Worm (Caenorhabditis elegans): ENCODE data around the gene lron-15.

lron-15 gene

ce11 chrII:6513911-6514310, 30.8 kb downstream of the lron-15 start, which contains the start of gene R05G9R.1:
Gene R05G9R.1 (minus strand): TSS chrII:6514011.
- TF ChIP-seq efl-1 (optimal IDR thresholded peaks at IDR 0.05) (no peak), efl-1 (GFP tag; optimal IDR thresholded peaks at IDR 0.05 in 1 of 2) (peak in 1 of 2 experiments; percentile 9), fkh-8 (tag; optimal IDR thresholded peaks at IDR 0.05) (no peak)

ce11 chrII:6513357-6513756, 31.3 kb downstream of the lron-15 start:
- no peak for TF ChIP-seq ces-1 (GFP tag; optimal IDR thresholded peaks at IDR 0.05)
- no peak for TF ChIP-seq snu-23 (GFP tag; optimal IDR thresholded peaks at IDR 0.05)
- TF ChIP-seq xbp-1 (tag; optimal IDR thresholded peaks at IDR 0.05) = no peak
- TF ChIP-seq lin-14 (GFP tag; optimal IDR thresholded peaks at IDR 0.05) = no peak
- peak; percentile 65 for TF ChIP-seq blmp-1 (tag; optimal IDR thresholded peaks at IDR 0.05)

ce11 chrII:6502826-6503225, 41.9 kb downstream of the lron-15 start, which contains the start of gene R05G9.1:
Gene R05G9.1 (plus strand): TSS chrII:6503168.
- peak; percentile 43 for TF ChIP-seq lin-14 (GFP tag; optimal IDR thresholded peaks at IDR 0.05)
- no peak for TF ChIP-seq nhr-237 (tag; optimal IDR thresholded peaks at IDR 0.05)
- TF ChIP-seq efl-1 (optimal IDR thresholded peaks at IDR 0.05) = peak; percentile 19 to 35
- peak; percentile 1 to 90 for TF ChIP-seq efl-1 (GFP tag; optimal IDR thresholded peaks at IDR 0.05 in 1 of 2)

- TF ChIP-seq jun-1 (tag; optimal IDR thresholded peaks at IDR 0.05) = no peak
- no peak for TF ChIP-seq mab-9 (GFP tag; IDR thresholded peaks at IDR 0.05)
- TF ChIP-seq ces-1 (GFP tag; optimal IDR thresholded peaks at IDR 0.05) = no peak
- no peak for TF ChIP-seq unc-130 (tag; optimal IDR thresholded peaks at IDR 0.05)
- no peak for TF ChIP-seq fos-1 (tag; optimal IDR thresholded peaks at IDR 0.05)
- no peak for TF ChIP-seq aha-1 (tag; optimal IDR thresholded peaks at IDR 0.05)
- no peak for TF ChIP-seq sptf-1 (tag; optimal IDR thresholded peaks at IDR 0.05)
- TF ChIP-seq unc-62 (GFP tag; optimal IDR thresholded peaks at IDR 0.05) = no peak
- no peak for TF ChIP-seq nhr-28 (tag; optimal IDR thresholded peaks at IDR 0.05)
- no peak for TF ChIP-seq nhr-71 (tag; optimal IDR thresholded peaks at IDR 0.05)
- no peak for TF ChIP-seq lsy-2 (tag; optimal IDR thresholded peaks at IDR 0.05)
- no peak for TF ChIP-seq ama-1 (optimal IDR thresholded peaks at IDR 0.05)
- no peak for TF ChIP-seq C34B4.2 (tag; optimal IDR thresholded peaks at IDR 0.05)
- TF ChIP-seq skn-1 (tag; optimal IDR thresholded peaks at IDR 0.05) = no peak
- TF ChIP-seq tlp-1 (tag; optimal IDR thresholded peaks at IDR 0.05) = no peak
- TF ChIP-seq unc-98 (GFP tag; IDR thresholded peaks at IDR 0.05) = no peak
- TF ChIP-seq dsc-1 (tag; optimal IDR thresholded peaks at IDR 0.05) = no peak
- no peak for TF ChIP-seq swsn-7 (tag; optimal IDR thresholded peaks at IDR 0.05)
- no peak for TF ChIP-seq sox-4 (tag; optimal IDR thresholded peaks at IDR 0.05)
- no peak for TF ChIP-seq xbp-1 (tag; optimal IDR thresholded peaks at IDR 0.05)
Observed at ce11 chrII:6501420-6501819, 43.3 kb downstream of the lron-15 start, which contains the start of gene R05G9.3. Gene R05G9.3 (minus strand): TSS chrII:6501520.

ce11 chrII:6500161-6500560, 44.5 kb downstream of the lron-15 start, which contains the start of gene R05G9.5:
Gene R05G9.5 (minus strand): TSS chrII:6500261.
- TF ChIP-seq grh-1 (GFP tag; IDR thresholded peaks at IDR 0.05) (no peak), jun-1 (tag; optimal IDR thresholded peaks at IDR 0.05) (no peak), vab-15 (tag; optimal IDR thresholded peaks at IDR 0.05) (no peak), C16A3.4 (tag; optimal IDR thresholded peaks at IDR 0.05) (no peak), lin-14 (GFP tag; optimal IDR thresholded peaks at IDR 0.05) (peak; percentile 12), sptf-1 (tag; optimal IDR thresholded peaks at IDR 0.05) (no peak), sox-4 (tag; optimal IDR thresholded peaks at IDR 0.05) (no peak), irx-1 (tag; optimal IDR thresholded peaks at IDR 0.05) (no peak)

ce11 chrII:6499067-6499466, 45.6 kb downstream of the lron-15 start, which contains the start of gene twk-49:
Gene twk-49 (minus strand): TSS chrII:6499167.
- no peak for TF ChIP-seq sox-4 (tag; optimal IDR thresholded peaks at IDR 0.05)
- TF ChIP-seq pqm-1 (tag; optimal IDR thresholded peaks at IDR 0.05) = no peak
- no peak for TF ChIP-seq pax-3 (tag; optimal IDR thresholded peaks at IDR 0.05)
